Worm (Caenorhabditis elegans) whole organism, L2 larva: ENCODE measurements around the gene nhr-243.

Source experiments
- C34F6.9 ChIP-seq: fragments of 150-350 bp; optimal IDR thresholded peaks from 2 replicates; lab custom pipeline; 2014; ENCODE audit warnings: missing biosample characterization, missing genetic modification characterization
- F13H6.1 ChIP-seq: sonication (generic microtip); optimal IDR thresholded peaks from 2 replicates; lab custom pipeline; 2016; ENCODE audit warnings: missing genetic modification characterization, missing compliant biosample characterization
- R02D3.7 ChIP-seq: fragments of 150-350 bp; optimal IDR thresholded peaks from 2 replicates; lab custom pipeline; 2014; ENCODE audit warnings: missing biosample characterization, missing genetic modification characterization
- Y55F3AM.14 ChIP-seq: fragments of 200-800 bp; sonication (Bioruptor generic); optimal IDR thresholded peaks from 2 replicates; lab custom pipeline; 2018; ENCODE audit warnings: mild to moderate bottlenecking, missing genetic modification characterization, missing compliant biosample characterization
- alr-1 ChIP-seq: fragments of 150-350 bp; optimal IDR thresholded peaks from 2 replicates; lab custom pipeline; 2014; ENCODE audit warnings: missing biosample characterization, missing genetic modification characterization
- ama-1 ChIP-seq: fragments of 150-350 bp; optimal IDR thresholded peaks from 2 replicates; lab custom pipeline; 2018; ENCODE audit warnings: inconsistent platforms
- blmp-1 ChIP-seq: sonication (generic microtip); optimal IDR thresholded peaks from 2 replicates; lab custom pipeline; 2017; ENCODE audit warnings: missing genetic modification characterization, mild to moderate bottlenecking, missing compliant biosample characterization, antibody characterized with exemption, moderate library complexity; ENCODE audit not compliant: insufficient read depth
- ceh-16 ChIP-seq: fragments of 150-350 bp; optimal IDR thresholded peaks from 2 replicates; lab custom pipeline; 2014; ENCODE audit warnings: missing biosample characterization, missing genetic modification characterization
- crh-2 ChIP-seq: sonication (generic microtip); optimal IDR thresholded peaks from 2 replicates; lab custom pipeline; 2017; ENCODE audit warnings: missing biosample characterization, missing genetic modification characterization
- egl-27 ChIP-seq: sonication (generic microtip); optimal IDR thresholded peaks from 3 replicates; lab custom pipeline; 2017; ENCODE audit warnings: missing biosample characterization, missing genetic modification reagents, missing genetic modification characterization
- elt-1 ChIP-seq: fragments of 150-350 bp; optimal IDR thresholded peaks from 2 replicates; lab custom pipeline; 2014; ENCODE audit warnings: missing biosample characterization, missing genetic modification characterization
- elt-3 ChIP-seq: sonication (generic microtip); optimal IDR thresholded peaks from 2 replicates; lab custom pipeline; 2017; ENCODE audit warnings: missing biosample characterization, missing genetic modification characterization
- fos-1 ChIP-seq: fragments of 150-350 bp; optimal IDR thresholded peaks from 2 replicates; lab custom pipeline; 2014; ENCODE audit warnings: missing biosample characterization, missing genetic modification characterization
- gmeb-1 ChIP-seq: fragments of 150-350 bp; optimal IDR thresholded peaks from 2 replicates; lab custom pipeline; 2014; ENCODE audit warnings: missing biosample characterization, missing genetic modification characterization
- lin-11 ChIP-seq: fragments of 150-350 bp; sonication (generic microtip); optimal IDR thresholded peaks from 2 replicates; lab custom pipeline; 2014; ENCODE audit warnings: missing biosample characterization, missing genetic modification characterization, inconsistent platforms, mixed read lengths
- lin-13 ChIP-seq: fragments of 150-350 bp; optimal IDR thresholded peaks from 2 replicates; lab custom pipeline; 2014; ENCODE audit warnings: missing biosample characterization, missing genetic modification reagents, missing genetic modification characterization
- lsy-2 ChIP-seq, 2 experiments: fragments of 150-350 bp in 1 of 2; sonication (generic microtip) in 1 of 2; optimal IDR thresholded peaks; 2 replicates each; lab custom pipeline; 2014 to 2017; ENCODE audit warnings: missing biosample characterization in 2 of 2, missing genetic modification characterization in 2 of 2
- mbf-1 ChIP-seq: sonication (generic microtip); optimal IDR thresholded peaks from 2 replicates; lab custom pipeline; 2017; ENCODE audit warnings: missing biosample characterization, missing genetic modification characterization
- nhr-11 ChIP-seq: fragments of 150-350 bp; optimal IDR thresholded peaks from 2 replicates; lab custom pipeline; 2014; ENCODE audit warnings: missing biosample characterization, missing genetic modification characterization
- nhr-12 ChIP-seq: fragments of 150-350 bp; optimal IDR thresholded peaks from 2 replicates; lab custom pipeline; 2014; ENCODE audit warnings: missing biosample characterization, missing genetic modification characterization
- nhr-129 ChIP-seq: fragments of 150-350 bp; optimal IDR thresholded peaks from 2 replicates; lab custom pipeline; 2014; ENCODE audit warnings: missing biosample characterization, missing genetic modification characterization
- nhr-21 ChIP-seq: fragments of 150-350 bp; optimal IDR thresholded peaks from 2 replicates; lab custom pipeline; 2014; ENCODE audit warnings: missing biosample characterization, missing genetic modification characterization
- nhr-25 ChIP-seq: fragments of 150-350 bp; sonication (generic microtip); optimal IDR thresholded peaks from 3 replicates; lab custom pipeline; 2014; ENCODE audit warnings: missing biosample characterization, missing genetic modification characterization
- nhr-6 ChIP-seq: fragments of 150-350 bp; optimal IDR thresholded peaks from 2 replicates; lab custom pipeline; 2014; ENCODE audit warnings: missing biosample characterization, missing genetic modification characterization
- nhr-77 ChIP-seq: fragments of 150-350 bp; optimal IDR thresholded peaks from 2 replicates; lab custom pipeline; 2014; ENCODE audit warnings: missing biosample characterization, missing genetic modification characterization
- sma-3 ChIP-seq: sonication (generic microtip); optimal IDR thresholded peaks from 2 replicates; lab custom pipeline; 2016; ENCODE audit warnings: missing genetic modification reagents, missing genetic modification characterization, missing compliant biosample characterization
- sma-9 ChIP-seq, 2 experiments: fragments of 150-350 bp in 1 of 2; sonication (generic microtip) in 1 of 2; optimal IDR thresholded peaks; 2 replicates each; lab custom pipeline; 2014 to 2016; ENCODE audit warnings: missing genetic modification characterization in 2 of 2, mild to moderate bottlenecking in 1 of 2, missing biosample characterization in 1 of 2, missing compliant biosample characterization in 1 of 2, missing genetic modification reagents in 1 of 2, moderate library complexity in 1 of 2
- snpc-4 ChIP-seq: fragments of 150-350 bp; optimal IDR thresholded peaks from 2 replicates; lab custom pipeline; 2014; ENCODE audit warnings: missing biosample characterization, missing genetic modification characterization
- unc-39 ChIP-seq: fragments of 150-350 bp; optimal IDR thresholded peaks from 2 replicates; lab custom pipeline; 2014; ENCODE audit warnings: missing biosample characterization, missing genetic modification characterization
- unc-55 ChIP-seq: fragments of 150-350 bp; sonication (generic microtip); optimal IDR thresholded peaks from 3 replicates; lab custom pipeline; 2014; ENCODE audit warnings: missing biosample characterization, missing genetic modification reagents, missing genetic modification characterization
- ztf-4 ChIP-seq: fragments of 150-350 bp; optimal IDR thresholded peaks from 2 replicates; lab custom pipeline; 2014; ENCODE audit warnings: missing biosample characterization, missing genetic modification characterization

nhr-243 gene

DNA sequence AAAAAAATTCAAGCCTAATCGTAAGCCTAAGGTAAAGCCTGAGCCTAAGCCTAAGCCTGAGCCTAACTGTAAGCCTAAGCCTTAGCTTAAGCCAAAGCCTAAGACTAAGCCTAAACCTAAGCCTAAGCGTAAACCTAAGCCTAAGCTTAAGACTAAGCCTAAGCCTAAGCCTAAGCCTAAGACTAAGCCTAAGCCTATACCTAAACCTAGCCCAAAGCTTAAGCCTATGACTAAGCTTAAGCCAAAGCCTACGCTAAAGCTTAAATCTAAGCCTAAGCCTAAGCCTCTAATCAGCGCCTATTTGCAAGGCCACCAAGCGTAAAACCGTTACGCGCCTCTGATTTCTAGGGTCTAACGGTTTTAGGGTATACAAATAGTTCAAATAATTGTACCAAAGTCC is 9.3 kb upstream of the nhr-243 start:
- TF ChIP-seq lin-11 (tag; lab: Kevin White, UChicago) (no peak), nhr-129 (tag; lab: Kevin White, UChicago) (no peak)

- TF ChIP-seq fos-1 (no peak), ama-1 (lab: Kevin White, UChicago) (no peak), egl-27 (tag; lab: Kevin White, UChicago) (no peak), nhr-25 (tag; lab: Kevin White, UChicago) (peak; percentile 23), crh-2 (tag; lab: Kevin White, UChicago) (no peak), ceh-16 (tag; lab: Kevin White, UChicago) (no peak), gmeb-1 (tag; lab: Kevin White, UChicago) (no peak), nhr-6 (tag; lab: Kevin White, UChicago) (no peak)
Observed at ce11 chrV:18907519-18907918, 7.2 kb upstream of the nhr-243 start.

DNA sequence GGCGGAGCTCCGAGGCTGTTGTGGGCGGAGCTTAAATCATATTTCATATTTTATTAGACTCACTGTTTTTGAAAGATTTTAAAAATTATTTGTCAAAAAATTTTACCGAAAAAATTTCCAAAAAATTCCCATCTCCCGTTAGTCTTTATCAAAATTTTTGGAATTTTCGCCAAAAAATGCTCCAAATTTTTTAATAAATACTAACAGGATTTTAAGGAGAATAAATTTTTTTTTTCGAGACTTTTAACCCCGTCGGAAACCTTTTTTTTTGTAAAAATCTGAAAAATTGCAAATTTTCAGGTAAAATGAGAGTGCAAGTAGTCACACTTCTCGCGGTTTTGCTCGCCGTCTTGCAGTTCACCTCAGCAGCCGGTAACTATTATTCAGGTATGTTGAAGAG is 3.1 kb upstream of the nhr-243 start, which contains the start of gene mihp-2:
TSS of gene mihp-2 (plus strand) at position 301 of the 400 bp plus-strand sequence.
- no peak for TF ChIP-seq lin-13 (GFP tag; lab: Kevin White, UChicago)

- TF ChIP-seq alr-1 (tag; lab: Kevin White, UChicago) (no peak), nhr-25 (tag; lab: Kevin White, UChicago) (no peak), gmeb-1 (tag; lab: Kevin White, UChicago) (peak; percentile 16), F13H6.1 (tag; lab: Kevin White, UChicago) (peak; percentile 14), unc-55 (GFP tag; lab: Kevin White, UChicago) (peak; percentile 13), fos-1 (peak; percentile 22), lin-11 (tag; lab: Kevin White, UChicago) (no peak), snpc-4 (tag; lab: Kevin White, UChicago) (no peak)
Observed at ce11 chrV:18901530-18901929, 1.2 kb upstream of the nhr-243 start.

DNA sequence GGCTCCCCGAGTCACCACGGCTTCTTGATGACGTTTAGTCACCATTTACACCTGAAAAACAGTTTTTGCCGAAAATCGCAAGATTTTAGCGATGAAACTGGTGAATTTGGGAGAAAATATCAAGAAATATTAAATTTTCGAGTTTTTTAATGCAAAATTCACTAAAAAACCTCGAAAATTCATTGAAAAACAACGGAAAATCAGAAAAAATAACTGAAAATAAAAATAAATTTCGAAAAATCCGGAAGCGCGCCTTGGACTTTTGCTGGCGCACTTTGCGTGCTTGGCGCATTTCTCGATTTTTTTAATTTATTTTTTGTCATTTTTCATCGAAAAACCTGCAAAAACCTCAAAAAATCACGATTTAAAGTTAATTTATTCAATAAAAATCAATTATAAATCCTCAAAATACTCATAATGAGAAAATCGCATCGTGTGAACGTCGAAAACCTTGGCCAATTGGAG is 5.4 kb downstream of the nhr-243 start, which contains the start of gene emb-4:
TSS of gene emb-4 (minus strand) at position 51 of the 465 bp plus-strand sequence.
- TF ChIP-seq nhr-11 (tag; lab: Kevin White, UChicago) (no peak), mbf-1 (tag; lab: Kevin White, UChicago) (no peak), nhr-21 (peak; percentile 12), gmeb-1 (tag; lab: Kevin White, UChicago) (peak; percentile 79), C34F6.9 (peak; percentile 66), lin-13 (GFP tag; lab: Kevin White, UChicago) (peak; percentile 54), unc-39 (no peak), R02D3.7 (tag; lab: Kevin White, UChicago) (peak; percentile 10), sma-3 (peak; percentile 17), unc-55 (GFP tag; lab: Kevin White, UChicago) (peak; percentile 48), crh-2 (tag; lab: Kevin White, UChicago) (peak; percentile 15), ceh-16 (tag; lab: Kevin White, UChicago) (no peak), lsy-2 (tag; optimal IDR thresholded peaks at IDR 0.05; lab: Kevin White, UChicago) (peak; percentile 55 to 71), sma-9 (GFP tag; optimal IDR thresholded peaks at IDR 0.05; lab: Kevin White, UChicago) (no peak), sma-9 (tag; optimal IDR thresholded peaks at IDR 0.05; lab: Kevin White, UChicago) (no peak)

DNA sequence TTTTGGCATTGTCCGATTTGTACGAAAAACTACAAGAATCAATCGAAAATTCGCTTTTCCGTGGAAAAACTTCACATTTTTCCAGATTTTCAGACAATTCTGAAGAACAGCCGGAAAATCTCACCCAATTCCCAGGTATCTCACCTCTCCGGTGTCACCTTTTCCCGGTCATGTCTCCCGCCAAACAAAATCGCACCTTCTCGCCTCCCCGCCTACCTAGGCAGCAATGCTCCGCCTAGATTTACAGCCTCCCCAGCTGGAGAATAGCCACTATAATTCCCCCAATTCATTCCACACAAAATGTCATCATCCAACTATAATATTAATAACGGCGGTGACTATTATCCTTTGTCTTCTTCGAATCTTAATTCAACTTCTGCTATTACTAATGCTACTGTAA is 26.5 kb downstream of the nhr-243 start, which contains the start of gene ceh-51:
TSS of gene ceh-51 (plus strand) at position 301 of the 400 bp plus-strand sequence.
- TF ChIP-seq nhr-21 (no peak), C34F6.9 (no peak), crh-2 (tag; lab: Kevin White, UChicago) (no peak), ceh-16 (tag; lab: Kevin White, UChicago) (no peak), R02D3.7 (tag; lab: Kevin White, UChicago) (no peak), sma-3 (no peak), elt-3 (tag; lab: Kevin White, UChicago) (no peak), nhr-129 (tag; lab: Kevin White, UChicago) (no peak), elt-1 (tag; lab: Kevin White, UChicago) (no peak), blmp-1 (no peak), gmeb-1 (tag; lab: Kevin White, UChicago) (no peak), unc-55 (GFP tag; lab: Kevin White, UChicago) (no peak), nhr-77 (tag; lab: Kevin White, UChicago) (no peak), nhr-12 (no peak), lsy-2 (tag; optimal IDR thresholded peaks at IDR 0.05; lab: Kevin White, UChicago) (no peak), ztf-4 (tag; lab: Kevin White, UChicago) (no peak), Y55F3AM.14 (no peak), ama-1 (lab: Kevin White, UChicago) (no peak), fos-1 (no peak)
